Fruit fly (Drosophila melanogaster) whole organism: ENCODE measurements around the gene H15.

ENCODE experiments used
- Dll ChIP-seq: fragments of >200 bp; optimal IDR thresholded peaks from 2 replicates; lab custom pipeline; 2017
- psq ChIP-seq: fragments of >200 bp; optimal IDR thresholded peaks from 2 replicates; lab custom pipeline; 2017
- usp ChIP-seq: fragments of >200 bp; optimal IDR thresholded peaks from 2 replicates; lab custom pipeline; 2017; ENCODE audit warnings: missing biosample characterization, missing genetic modification characterization, mixed read lengths

dm6 chr2L:5447241-5447640 lies 43.2 kb downstream of the H15 start:
- TF ChIP-seq Dll (lab: Kevin White, UChicago), result no peak
- TF ChIP-seq usp (GFP tag; lab: Kevin White, UChicago), result no peak
- TF ChIP-seq psq (lab: Kevin White, UChicago), result no peak
